Worm (Caenorhabditis elegans): ENCODE measurements around the gene dct-14.

DNA sequence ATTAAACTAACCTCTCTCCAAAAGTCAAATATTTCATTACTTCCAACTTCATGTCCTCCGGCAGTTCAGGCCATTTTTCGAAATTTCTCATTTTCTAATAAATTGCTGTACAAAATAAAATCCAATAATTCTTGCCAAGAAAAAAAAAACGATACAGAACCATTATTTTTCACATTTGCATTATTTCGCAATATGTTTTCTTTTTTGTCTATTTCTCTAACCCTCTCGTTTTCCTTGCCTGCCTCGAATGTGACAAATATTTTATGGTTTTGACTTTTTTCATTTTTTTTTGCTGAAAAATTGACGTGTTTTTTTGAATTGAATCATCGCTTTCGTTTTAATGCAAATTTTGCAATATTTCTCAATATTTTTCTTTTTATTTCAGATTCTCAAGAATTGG lies 21.9 kb upstream of the dct-14 start, which contains the start of the genes Y38H6C.9 and fbxa-150:
- TF ChIP-seq K11D2.4 (GFP tag; IDR thresholded peaks at IDR 0.05) = no peak
- no peak for TF ChIP-seq ekl-4 (GFP tag; IDR thresholded peaks at IDR 0.05)
